Fruit fly (Drosophila melanogaster) whole organism, embryonic: ENCODE results near the gene dmrt11E.
A peak's percentile ranks its signal among the peaks of the same experiment; 100 is the strongest.

ENCODE experiments used
- Atf-2 ChIP-seq: fragments of 200-800 bp; sonication (Bioruptor generic); optimal IDR thresholded peaks from 2 replicates; lab custom pipeline; 2016; ENCODE audit warnings: missing biosample characterization, missing genetic modification characterization
- CG10267 ChIP-seq: fragments of 200-800 bp; sonication (Bioruptor generic); optimal IDR thresholded peaks from 2 replicates; lab custom pipeline; 2018; ENCODE audit warnings: missing biosample characterization, mild to moderate bottlenecking, missing genetic modification characterization, moderate library complexity
- CG11093 ChIP-seq: fragments of 200-800 bp; sonication (Bioruptor generic); IDR thresholded peaks from 3 replicates; pipeline ENCODE4 v1.3.6; 2022; ENCODE audit warnings: missing biosample characterization, missing genetic modification characterization
- CG12299 ChIP-seq: fragments of 200-800 bp; sonication (Bioruptor generic); optimal IDR thresholded peaks from 2 replicates; lab custom pipeline; 2018; ENCODE audit warnings: missing biosample characterization, mild to moderate bottlenecking, missing genetic modification characterization
- CG14710 ChIP-seq: fragments of 200-800 bp; sonication (Bioruptor generic); optimal IDR thresholded peaks from 3 replicates; lab custom pipeline; 2019; ENCODE audit warnings: missing biosample characterization, mild to moderate bottlenecking, missing genetic modification characterization, moderate library complexity
- CG15479 ChIP-seq: fragments of 200-800 bp; sonication (Bioruptor generic); optimal IDR thresholded peaks from 3 replicates; lab custom pipeline; 2019; ENCODE audit warnings: missing biosample characterization, mild to moderate bottlenecking, missing genetic modification characterization, moderate library complexity
- CG15514 ChIP-seq: fragments of 200-800 bp; sonication (Bioruptor generic); optimal IDR thresholded peaks from 3 replicates; lab custom pipeline; 2017; ENCODE audit warnings: missing biosample characterization, missing genetic modification characterization, mild to moderate bottlenecking, moderate library complexity, missing genetic modification reagents
- CG1602 ChIP-seq: fragments of 200-800 bp; sonication (Bioruptor generic); optimal IDR thresholded peaks from 3 replicates; lab custom pipeline; 2016; ENCODE audit warnings: missing biosample characterization, missing genetic modification characterization
- CG17802 ChIP-seq: fragments of 200-800 bp; sonication (Bioruptor generic); optimal IDR thresholded peaks from 2 replicates; lab custom pipeline; 2018; ENCODE audit warnings: missing biosample characterization, mild to moderate bottlenecking, missing genetic modification characterization, moderate library complexity
- CG18764 ChIP-seq: fragments of 200-800 bp; sonication (Bioruptor generic); optimal IDR thresholded peaks from 3 replicates; lab custom pipeline; 2016; ENCODE audit warnings: missing biosample characterization, missing genetic modification characterization
- CG31224 ChIP-seq: fragments of 200-800 bp; sonication (Bioruptor generic); IDR thresholded peaks from 2 replicates; pipeline ENCODE4 v1.3.6; 2022; ENCODE audit warnings: missing biosample characterization, missing genetic modification characterization
- CG4328 ChIP-seq: fragments of 200-800 bp; sonication (Bioruptor generic); optimal IDR thresholded peaks from 3 replicates; lab custom pipeline; 2017; ENCODE audit warnings: missing biosample characterization, missing genetic modification reagents, missing genetic modification characterization
- CG6765 ChIP-seq: fragments of 200-800 bp; sonication (Bioruptor generic); optimal IDR thresholded peaks from 3 replicates; lab custom pipeline; 2017; ENCODE audit warnings: missing biosample characterization, mild to moderate bottlenecking, missing genetic modification characterization
- CG6791 ChIP-seq: fragments of 200-800 bp; sonication (Bioruptor generic); IDR thresholded peaks from 3 replicates; pipeline ENCODE4 v1.3.6; 2022; ENCODE audit warnings: missing biosample characterization, missing genetic modification characterization; ENCODE audit not compliant: partially characterized antibody
- CG7357 ChIP-seq: fragments of 200-800 bp; sonication (Bioruptor generic); IDR thresholded peaks from 3 replicates; pipeline ENCODE4 v1.3.6; 2022; ENCODE audit warnings: missing biosample characterization, missing genetic modification characterization
- CG7963 ChIP-seq: fragments of 200-800 bp; sonication (Bioruptor generic); IDR thresholded peaks from 3 replicates; pipeline ENCODE4 v1.3.6; 2022; ENCODE audit warnings: missing biosample characterization, missing genetic modification characterization; ENCODE audit not compliant: partially characterized antibody
- CG7987 ChIP-seq: fragments of 200-800 bp; sonication (Bioruptor generic); optimal IDR thresholded peaks from 2 replicates; lab custom pipeline; 2018; ENCODE audit warnings: missing biosample characterization, mild to moderate bottlenecking, missing genetic modification characterization, moderate library complexity
- CHES-1-like ChIP-seq: fragments of 200-800 bp; sonication (Bioruptor generic); optimal IDR thresholded peaks from 2 replicates; lab custom pipeline; 2016; ENCODE audit warnings: missing biosample characterization, missing genetic modification characterization
- Camta ChIP-seq: fragments of 200-800 bp; sonication (Bioruptor generic); optimal IDR thresholded peaks from 2 replicates; lab custom pipeline; 2016; ENCODE audit warnings: missing biosample characterization, missing genetic modification characterization
- Deaf1 ChIP-seq: fragments of 200-800 bp; optimal IDR thresholded peaks from 3 replicates; lab custom pipeline; 2019; ENCODE audit warnings: missing biosample characterization, mild to moderate bottlenecking, missing genetic modification characterization, moderate library complexity
- Dek ChIP-seq: fragments of 200-800 bp; sonication (Bioruptor generic); optimal IDR thresholded peaks from 3 replicates; lab custom pipeline; 2019; ENCODE audit warnings: missing biosample characterization, mild to moderate bottlenecking, missing genetic modification characterization, moderate library complexity
- Meics ChIP-seq: fragments of 200-800 bp; sonication (Bioruptor generic); optimal IDR thresholded peaks from 2 replicates; lab custom pipeline; 2017; ENCODE audit warnings: missing biosample characterization, mild to moderate bottlenecking, missing genetic modification characterization
- Mrtf ChIP-seq: fragments of 200-800 bp; sonication (Bioruptor generic); IDR thresholded peaks from 3 replicates; pipeline ENCODE4 v1.3.6; 2022; ENCODE audit warnings: missing biosample characterization, missing genetic modification characterization
- NC2β ChIP-seq: fragments of 200-800 bp; sonication (Bioruptor generic); optimal IDR thresholded peaks from 2 replicates; lab custom pipeline; 2016; ENCODE audit warnings: missing biosample characterization, missing genetic modification characterization
- NFAT ChIP-seq: fragments of 200-800 bp; sonication (Bioruptor generic); IDR thresholded peaks from 2 replicates; pipeline ENCODE4 v1.3.6; 2022; ENCODE audit warnings: missing biosample characterization, missing genetic modification characterization
- Neu2 ChIP-seq: fragments of 200-800 bp; sonication (Bioruptor generic); optimal IDR thresholded peaks from 3 replicates; lab custom pipeline; 2016; ENCODE audit warnings: missing biosample characterization, missing genetic modification characterization, borderline replicate concordance
- NfI ChIP-seq: fragments of 200-800 bp; sonication (Bioruptor generic); optimal IDR thresholded peaks from 3 replicates; lab custom pipeline; 2018; ENCODE audit warnings: missing biosample characterization, mild to moderate bottlenecking, missing genetic modification characterization, moderate library complexity
- Poxn ChIP-seq: fragments of 200-800 bp; sonication (Bioruptor generic); IDR thresholded peaks from 2 replicates; pipeline ENCODE4 v1.3.6; 2022; ENCODE audit warnings: missing biosample characterization, missing genetic modification characterization
- Sry-δ ChIP-seq: fragments of 200-800 bp; sonication (Bioruptor generic); optimal IDR thresholded peaks from 2 replicates; lab custom pipeline; 2016; ENCODE audit warnings: missing biosample characterization, missing genetic modification characterization
- TFAM ChIP-seq: fragments of 200-800 bp; sonication (Bioruptor generic); optimal IDR thresholded peaks from 2 replicates; lab custom pipeline; 2017; ENCODE audit warnings: missing biosample characterization, missing genetic modification characterization, inconsistent platforms
- bcd ChIP-seq: fragments of 200-800 bp; sonication (Bioruptor generic); optimal IDR thresholded peaks from 2 replicates; lab custom pipeline; 2017; ENCODE audit warnings: missing biosample characterization, mild to moderate bottlenecking, missing genetic modification characterization
- croc ChIP-seq: fragments of 200-800 bp; sonication (Bioruptor generic); conservative IDR thresholded peaks from 3 replicates; pipeline ENCODE4 v1.3.6; 2022; ENCODE audit warnings: missing biosample characterization, missing genetic modification characterization
- crp ChIP-seq, 2 experiments: fragments of 200-800 bp; sonication (Bioruptor generic); optimal IDR thresholded peaks; 2 replicates in 1 of 2; 3 replicates in 1 of 2; lab custom pipeline; 2017; ENCODE audit warnings: missing biosample characterization in 2 of 2, missing genetic modification characterization in 2 of 2, mild to moderate bottlenecking in 1 of 2, moderate library complexity in 1 of 2
- dimm ChIP-seq: fragments of 200-800 bp; sonication (Bioruptor generic); IDR thresholded peaks from 2 replicates; pipeline ENCODE4 v1.3.6; 2022; ENCODE audit warnings: missing biosample characterization, missing genetic modification characterization
- dm ChIP-seq: fragments of 200-800 bp; sonication (Bioruptor generic); optimal IDR thresholded peaks from 3 replicates; lab custom pipeline; 2016; ENCODE audit warnings: missing biosample characterization, missing genetic modification characterization
- ems ChIP-seq: fragments of 200-800 bp; sonication (Bioruptor generic); optimal IDR thresholded peaks from 3 replicates; lab custom pipeline; 2016; ENCODE audit warnings: missing biosample characterization, missing genetic modification characterization
- fd102C ChIP-seq: fragments of 200-800 bp; sonication (Bioruptor generic); optimal IDR thresholded peaks from 2 replicates; lab custom pipeline; 2018; ENCODE audit warnings: missing biosample characterization, mild to moderate bottlenecking, missing genetic modification characterization, moderate library complexity
- gcm ChIP-seq: fragments of 200-800 bp; sonication (Bioruptor generic); optimal IDR thresholded peaks from 2 replicates; lab custom pipeline; 2019; ENCODE audit warnings: missing biosample characterization, mild to moderate bottlenecking, missing genetic modification characterization, moderate library complexity
- gfzf ChIP-seq: fragments of 200-800 bp; sonication (Bioruptor generic); optimal IDR thresholded peaks from 2 replicates; lab custom pipeline; 2016; ENCODE audit warnings: missing biosample characterization, mild to moderate bottlenecking, missing genetic modification characterization, moderate library complexity
- kni ChIP-seq: fragments of 200-800 bp; sonication (Bioruptor generic); optimal IDR thresholded peaks from 3 replicates; lab custom pipeline; 2017; ENCODE audit warnings: mild to moderate bottlenecking, missing biosample characterization, missing genetic modification reagents, missing genetic modification characterization
- lilli ChIP-seq: fragments of 200-800 bp; sonication (Bioruptor generic); optimal IDR thresholded peaks from 3 replicates; lab custom pipeline; 2016; ENCODE audit warnings: missing biosample characterization, missing genetic modification characterization
- lola ChIP-seq, 3 experiments: fragments of >200 bp in 2 of 3; fragments of 200-800 bp in 1 of 3; sonication (Bioruptor generic) in 1 of 3; optimal IDR thresholded peaks; 2 replicates each; lab custom pipeline; 2017 to 2019; ENCODE audit warnings: missing biosample characterization in 3 of 3, missing genetic modification characterization in 3 of 3, mild to moderate bottlenecking in 1 of 3, moderate library complexity in 1 of 3
- rib ChIP-seq: fragments of 200-800 bp; sonication (Bioruptor generic); IDR thresholded peaks from 2 replicates; pipeline ENCODE4 v1.3.6; 2022; ENCODE audit warnings: missing biosample characterization, missing genetic modification characterization
- seq ChIP-seq: fragments of 200-800 bp; sonication (Bioruptor generic); IDR thresholded peaks from 2 replicates; pipeline ENCODE4 v1.3.6; 2022; ENCODE audit warnings: missing biosample characterization, missing genetic modification characterization
- vfl ChIP-seq: fragments of 200-800 bp; sonication (Bioruptor generic); optimal IDR thresholded peaks from 2 replicates; lab custom pipeline; 2016; ENCODE audit warnings: missing biosample characterization, missing genetic modification characterization
- wor ChIP-seq: fragments of 200-800 bp; sonication (Bioruptor generic); IDR thresholded peaks from 2 replicates; pipeline ENCODE4 v1.3.6; 2022; ENCODE audit warnings: missing biosample characterization, missing genetic modification characterization
- zfh2 ChIP-seq: fragments of 200-800 bp; sonication (Bioruptor generic); optimal IDR thresholded peaks from 2 replicates; lab custom pipeline; 2016; ENCODE audit warnings: missing biosample characterization, missing genetic modification characterization

dmrt11E gene

dm6 chrX:13373239-13374153 is 5.5 kb downstream of the dmrt11E start (continued):
- peak; percentile 17 for TF ChIP-seq CHES-1-like (GFP tag; lab: Kevin White, UChicago)
- TF ChIP-seq bcd (GFP tag; lab: Kevin White, UChicago): peak; percentile 74
- no peak for TF ChIP-seq Neu2 (GFP tag; lab: Kevin White, UChicago)
- TF ChIP-seq zfh2 (GFP tag; lab: Kevin White, UChicago): peak; percentile 32
- peak; percentile 81 for TF ChIP-seq Dek (tag; lab: Kevin White, UChicago)
- 0 out of 2 replicates have a peak, but pooled peaks have one; percentile 35 for TF ChIP-seq rib (GFP tag; lab: Robert Waterston, UW)
- TF ChIP-seq CG4328 (GFP tag; lab: Kevin White, UChicago): peak; percentile 73
- peak; percentile 43; the same call in 1 of the 3 replicates for TF ChIP-seq croc (GFP tag; lab: Robert Waterston, UW)
- no peak for TF ChIP-seq CG7963
- peak; percentile 87 for TF ChIP-seq Meics (GFP tag; lab: Kevin White, UChicago)
- TF ChIP-seq vfl (GFP tag; lab: Kevin White, UChicago): peak; percentile 1
- no peak for TF ChIP-seq Sry-δ
- peak; percentile 57 for TF ChIP-seq Deaf1 (tag; lab: Kevin White, UChicago)
- TF ChIP-seq CG10267 (tag; lab: Kevin White, UChicago): peak; percentile 84
- no peak for TF ChIP-seq Poxn
- TF ChIP-seq CG6765 (GFP tag; lab: Kevin White, UChicago): peak; percentile 69
- peak; percentile 32 for TF ChIP-seq lilli
- TF ChIP-seq CG15514 (GFP tag; lab: Kevin White, UChicago): peak; percentile 59
- peak; percentile 85 for TF ChIP-seq CG14710 (tag; lab: Kevin White, UChicago)
- TF ChIP-seq CG12299 (tag; lab: Kevin White, UChicago): peak; percentile 74
- no peak for TF ChIP-seq gfzf (GFP tag; lab: Kevin White, UChicago)
- TF ChIP-seq CG11093: peak; percentile 61; the same call in 2 of the 3 replicates
- TF ChIP-seq lola (GFP tag; optimal IDR thresholded peaks at IDR 0.05; lab: Kevin White, UChicago): peak in 1 of 3 experiments; percentile 80
- TF ChIP-seq NfI: peak; percentile 75
- peak; percentile 68 for TF ChIP-seq wor (GFP tag; lab: Robert Waterston, UW)
- TF ChIP-seq fd102C (GFP tag; lab: Kevin White, UChicago): no peak
- peak; percentile 35 for TF ChIP-seq kni
- peak; percentile 0 for TF ChIP-seq NC2β (GFP tag; lab: Kevin White, UChicago)
- TF ChIP-seq NFAT: peak; percentile 65
- 0 out of 2 replicates have a peak, but pooled peaks have one; percentile 28 for TF ChIP-seq seq (GFP tag; lab: Robert Waterston, UW)
- peak; percentile 61; the same call in 1 of the 3 replicates for TF ChIP-seq CG7357
- TF ChIP-seq CG31224 (GFP tag; lab: Robert Waterston, UW): peak; percentile 69
- TF ChIP-seq TFAM: peak; percentile 22
- TF ChIP-seq CG15479 (GFP tag; lab: Kevin White, UChicago): peak; percentile 32
- peak in 1 of 2 experiments; percentile 76 for TF ChIP-seq crp (GFP tag; optimal IDR thresholded peaks at IDR 0.05; lab: Kevin White, UChicago)
- TF ChIP-seq Atf-2: peak; percentile 6
- TF ChIP-seq dm (GFP tag; lab: Kevin White, UChicago): no peak
- TF ChIP-seq Mrtf: peak; percentile 56; the same call in 1 of the 3 replicates
- no peak; the same call in 1 of the 2 replicates for TF ChIP-seq dimm
- peak; percentile 58 for TF ChIP-seq Camta (GFP tag; lab: Kevin White, UChicago)
- TF ChIP-seq CG1602 (GFP tag; lab: Kevin White, UChicago): peak; percentile 80
- no peak for TF ChIP-seq CG6791 (GFP tag; lab: Robert Waterston, UW)
- peak; percentile 51 for TF ChIP-seq CG17802 (tag; lab: Kevin White, UChicago)
- peak; percentile 28 for TF ChIP-seq ems (GFP tag; lab: Kevin White, UChicago)
- peak; percentile 72 for TF ChIP-seq CG18764 (GFP tag; lab: Kevin White, UChicago)
- peak; percentile 84 for TF ChIP-seq gcm
- peak; percentile 33 for TF ChIP-seq CG7987 (GFP tag; lab: Kevin White, UChicago)
